Fruit fly (Drosophila melanogaster): ENCODE results near the gene ssp3.

DNA sequence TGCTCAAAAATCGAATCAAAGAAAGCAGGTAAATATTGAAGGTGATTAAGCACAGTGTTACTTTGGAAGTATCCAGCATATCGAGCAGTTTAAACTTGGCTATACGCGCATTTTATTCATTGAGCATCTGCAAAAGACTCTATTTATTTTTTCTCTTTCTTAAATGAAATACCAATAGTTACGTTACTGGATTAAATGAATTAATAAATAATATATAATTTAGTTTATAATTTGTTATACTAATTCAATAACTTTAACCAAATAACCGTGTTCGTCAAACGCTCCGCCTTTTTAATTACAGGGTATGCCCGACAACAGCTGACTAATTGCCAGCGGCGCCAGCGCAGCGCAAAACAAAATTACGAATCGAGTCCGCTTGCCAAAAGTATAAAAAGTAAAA, 23.1 kb upstream of the ssp3 start:
- TF ChIP-seq Sox15 (GFP tag; optimal IDR thresholded peaks at IDR 0.05) (no peak), Hr39 (GFP tag; optimal IDR thresholded peaks at IDR 0.05) (no peak), svp (GFP tag) (peak; percentile 70), Blimp-1 (GFP tag; optimal IDR thresholded peaks at IDR 0.05) (peak; percentile 5), Met (GFP tag; optimal IDR thresholded peaks at IDR 0.05) (peak; percentile 27), CG11902 (GFP tag; optimal IDR thresholded peaks at IDR 0.05) (peak; percentile 7), pdm3 (GFP tag; optimal IDR thresholded peaks at IDR 0.05) (no peak), net (GFP tag; optimal IDR thresholded peaks at IDR 0.05) (peak; percentile 19), CG7368 (GFP tag; optimal IDR thresholded peaks at IDR 0.05) (no peak), Hr38 (GFP tag; optimal IDR thresholded peaks at IDR 0.05) (no peak)
